Worm (Caenorhabditis elegans) whole organism, late embryonic: ENCODE results near the gene C01G10.17.

Experiments
- C08G9.2 ChIP-seq: sonication (generic microtip); optimal IDR thresholded peaks from 2 replicates; lab custom pipeline; 2016; ENCODE audit warnings: mild to moderate bottlenecking, missing genetic modification characterization, moderate library complexity, missing compliant biosample characterization
- F13H6.1 ChIP-seq: sonication (generic microtip); optimal IDR thresholded peaks from 2 replicates; lab custom pipeline; 2016; ENCODE audit warnings: missing genetic modification characterization, missing compliant biosample characterization
- K09A11.1 ChIP-seq: sonication (generic microtip); optimal IDR thresholded peaks from 2 replicates; lab custom pipeline; 2017; ENCODE audit warnings: antibody characterized with exemption, mild to moderate bottlenecking, missing genetic modification characterization, missing compliant biosample characterization; ENCODE audit not compliant: insufficient read depth
- Y22D7AL.16 ChIP-seq: sonication (generic microtip); optimal IDR thresholded peaks from 2 replicates; lab custom pipeline; 2016; ENCODE audit warnings: missing genetic modification characterization, missing compliant biosample characterization
- ahr-1 ChIP-seq: sonication (generic microtip); optimal IDR thresholded peaks from 2 replicates; lab custom pipeline; 2016; ENCODE audit warnings: missing genetic modification characterization, missing compliant biosample characterization
- ama-1 ChIP-seq: fragments of 150-350 bp; optimal IDR thresholded peaks from 2 replicates; lab custom pipeline; 2014
- ceh-14 ChIP-seq: sonication (generic microtip); optimal IDR thresholded peaks from 2 replicates; lab custom pipeline; 2016; ENCODE audit warnings: missing genotype, missing genetic modification characterization, missing compliant biosample characterization
- ceh-2 ChIP-seq: sonication (generic microtip); optimal IDR thresholded peaks from 2 replicates; lab custom pipeline; 2016; ENCODE audit warnings: missing genotype, missing genetic modification characterization, missing compliant biosample characterization
- ceh-30 ChIP-seq: fragments of 150-350 bp; optimal IDR thresholded peaks from 2 replicates; lab custom pipeline; 2014; ENCODE audit warnings: missing biosample characterization, missing genetic modification characterization
- ceh-31 ChIP-seq: sonication (generic microtip); optimal IDR thresholded peaks from 2 replicates; lab custom pipeline; 2016; ENCODE audit warnings: missing genetic modification characterization, missing compliant biosample characterization
- ceh-34 ChIP-seq: sonication (generic microtip); optimal IDR thresholded peaks from 2 replicates; lab custom pipeline; 2016; ENCODE audit warnings: mild to moderate bottlenecking, missing genetic modification characterization, missing compliant biosample characterization
- ceh-45 ChIP-seq: fragments of 200-800 bp; sonication (Bioruptor generic); IDR thresholded peaks from 2 replicates; pipeline ENCODE4 v1.3.6; 2022; ENCODE audit warnings: missing genetic modification reagents, missing genetic modification characterization, missing compliant biosample characterization
- che-1 ChIP-seq: sonication (generic microtip); optimal IDR thresholded peaks from 2 replicates; lab custom pipeline; 2016; ENCODE audit warnings: mild to moderate bottlenecking, missing genetic modification characterization, missing compliant biosample characterization
- elt-2 ChIP-seq: sonication (generic microtip); optimal IDR thresholded peaks from 2 replicates; lab custom pipeline; 2016; ENCODE audit warnings: missing genetic modification reagents, missing genetic modification characterization, missing compliant biosample characterization
- ets-4 ChIP-seq: sonication (generic microtip); optimal IDR thresholded peaks from 2 replicates; lab custom pipeline; 2016; ENCODE audit warnings: missing genetic modification characterization, missing compliant biosample characterization
- eyg-1 ChIP-seq: sonication (generic microtip); optimal IDR thresholded peaks from 2 replicates; lab custom pipeline; 2016; ENCODE audit warnings: missing genotype, missing genetic modification characterization, missing compliant biosample characterization
- fax-1 ChIP-seq: sonication (generic microtip); optimal IDR thresholded peaks from 2 replicates; lab custom pipeline; 2016; ENCODE audit warnings: missing genotype, missing genetic modification characterization, missing compliant biosample characterization
- hlh-13 ChIP-seq: fragments of 200-800 bp; sonication (Bioruptor generic); optimal IDR thresholded peaks from 2 replicates; lab custom pipeline; 2018; ENCODE audit warnings: mild to moderate bottlenecking, missing genetic modification characterization, missing compliant biosample characterization
- hlh-6 ChIP-seq: sonication (generic microtip); optimal IDR thresholded peaks from 2 replicates; lab custom pipeline; 2016; ENCODE audit warnings: missing genotype, missing genetic modification characterization, missing compliant biosample characterization
- lim-6 ChIP-seq: sonication (generic microtip); optimal IDR thresholded peaks from 2 replicates; lab custom pipeline; 2016; ENCODE audit warnings: missing genetic modification characterization, missing compliant biosample characterization
- lin-11 ChIP-seq: fragments of 200-800 bp; sonication (Bioruptor generic); optimal IDR thresholded peaks from 2 replicates; lab custom pipeline; 2018; ENCODE audit warnings: mild to moderate bottlenecking, missing genetic modification characterization, missing compliant biosample characterization
- madf-2 ChIP-seq: sonication (generic microtip); optimal IDR thresholded peaks from 2 replicates; lab custom pipeline; 2017; ENCODE audit warnings: missing genetic modification characterization, missing compliant biosample characterization
- nfya-1 ChIP-seq: sonication (generic microtip); optimal IDR thresholded peaks from 2 replicates; lab custom pipeline; 2017; ENCODE audit warnings: missing genetic modification characterization, mild to moderate bottlenecking, missing compliant biosample characterization, antibody characterized with exemption, moderate library complexity
- npax-4 ChIP-seq: sonication (generic microtip); optimal IDR thresholded peaks from 2 replicates; lab custom pipeline; 2016; ENCODE audit warnings: missing genetic modification characterization, missing compliant biosample characterization
- pag-3 ChIP-seq: sonication (generic microtip); optimal IDR thresholded peaks from 2 replicates; lab custom pipeline; 2016; ENCODE audit warnings: missing compliant biosample characterization, missing genetic modification characterization, borderline replicate concordance
- pax-1 ChIP-seq: fragments of 150-350 bp; optimal IDR thresholded peaks from 2 replicates; lab custom pipeline; 2014; ENCODE audit warnings: missing biosample characterization, missing genetic modification characterization
- pha-4 ChIP-seq: fragments of 150-350 bp; optimal IDR thresholded peaks from 2 replicates; lab custom pipeline; 2018; ENCODE audit warnings: missing biosample characterization, missing genetic modification reagents, missing genetic modification characterization
- pqm-1 ChIP-seq: sonication (generic microtip); optimal IDR thresholded peaks from 2 replicates; lab custom pipeline; 2016; ENCODE audit warnings: missing genetic modification characterization, missing compliant biosample characterization
- ref-2 ChIP-seq: sonication (generic microtip); optimal IDR thresholded peaks from 2 replicates; lab custom pipeline; 2016; ENCODE audit warnings: missing genetic modification characterization, missing compliant biosample characterization
- rnt-1 ChIP-seq: sonication (generic microtip); optimal IDR thresholded peaks from 2 replicates; lab custom pipeline; 2016; ENCODE audit warnings: missing genetic modification characterization, missing compliant biosample characterization
- syd-9 ChIP-seq: sonication (generic microtip); optimal IDR thresholded peaks from 2 replicates; lab custom pipeline; 2016; ENCODE audit warnings: mild to moderate bottlenecking, missing genetic modification characterization, moderate library complexity, missing compliant biosample characterization
- tbx-2 ChIP-seq: sonication (generic microtip); optimal IDR thresholded peaks from 2 replicates; lab custom pipeline; 2016; ENCODE audit warnings: missing genetic modification characterization, missing compliant biosample characterization
- tbx-7 ChIP-seq: sonication (generic microtip); optimal IDR thresholded peaks from 2 replicates; lab custom pipeline; 2016; ENCODE audit warnings: missing genotype, missing genetic modification characterization, missing compliant biosample characterization
- unc-3 ChIP-seq, 2 experiments: fragments of 200-800 bp in 1 of 2; sonication (Bioruptor generic) in 1 of 2; sonication (generic microtip) in 1 of 2; conservative IDR thresholded peaks in 1 of 2; optimal IDR thresholded peaks in 1 of 2; 2 replicates each; pipeline versions ENCODE4 v1.3.6 to Lab custom; 2016 to 2022; ENCODE audit warnings: missing compliant biosample characterization in 2 of 2, missing genetic modification characterization in 2 of 2, missing genetic modification reagents in 1 of 2
- unc-42 ChIP-seq: sonication (generic microtip); optimal IDR thresholded peaks from 2 replicates; lab custom pipeline; 2016; ENCODE audit warnings: missing genotype, missing genetic modification characterization, missing compliant biosample characterization
- unc-55 ChIP-seq: sonication (generic microtip); optimal IDR thresholded peaks from 2 replicates; lab custom pipeline; 2017; ENCODE audit warnings: missing biosample characterization, missing genetic modification reagents, missing genetic modification characterization
- zip-5 ChIP-seq: sonication (generic microtip); optimal IDR thresholded peaks from 2 replicates; lab custom pipeline; 2016; ENCODE audit warnings: missing genetic modification characterization, missing compliant biosample characterization

The C01G10.17 gene

ce11 chrV:15132423-15132822 is 41.9 kb downstream of the C01G10.17 start, which contains the start of gene str-171:
Gene str-171 (minus strand): TSS chrV:15132523.
- TF ChIP-seq F13H6.1 (tag; lab: Kevin White, UChicago) (no peak), fax-1 (tag; lab: Kevin White, UChicago) (no peak), ceh-30 (tag; lab: Kevin White, UChicago) (no peak), che-1 (tag; lab: Kevin White, UChicago) (no peak), npax-4 (tag; lab: Kevin White, UChicago) (no peak), lin-11 (tag; lab: Kevin White, UChicago) (no peak), hlh-13 (no peak), zip-5 (no peak), ref-2 (tag; lab: Kevin White, UChicago) (no peak), nfya-1 (tag; lab: Kevin White, UChicago) (no peak), pax-1 (no peak), unc-42 (tag; lab: Kevin White, UChicago) (no peak), Y22D7AL.16 (tag; lab: Kevin White, UChicago) (no peak), pha-4 (tag; lab: Kevin White, UChicago) (no peak), ceh-45 (GFP tag; lab: Robert Waterston, UW) (no peak)
- TF ChIP-seq, all 69 proteins: peak for 0

DNA sequence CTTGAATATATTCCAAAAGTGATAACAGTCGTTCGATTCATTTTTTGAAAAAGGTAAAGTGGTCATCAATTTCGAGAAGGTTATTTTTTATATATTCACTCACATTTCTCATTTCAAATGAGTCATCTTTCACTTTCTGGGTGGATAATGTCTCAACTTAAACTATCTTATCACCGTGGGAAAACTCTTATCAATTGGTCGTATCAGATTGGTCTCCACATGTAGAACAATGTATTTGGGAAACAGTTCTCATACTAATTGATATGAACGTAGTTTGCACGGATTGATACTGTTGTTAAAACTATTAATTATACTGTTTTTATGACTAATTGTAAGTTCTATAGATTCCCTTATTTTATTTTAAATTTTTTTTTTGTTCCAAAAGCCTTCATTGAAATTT is 43.3 kb downstream of the C01G10.17 start:
- TF ChIP-seq K09A11.1 (tag; lab: Kevin White, UChicago) (no peak), elt-2 (tag; lab: Kevin White, UChicago) (peak; percentile 92), eyg-1 (no peak), ref-2 (tag; lab: Kevin White, UChicago) (no peak), zip-5 (no peak)

ce11 chrV:15136772-15137171 is 46.2 kb downstream of the C01G10.17 start, which contains the start of gene aipl-1:
Gene aipl-1 (minus strand): TSS chrV:15136801.
- TF ChIP-seq ceh-30 (tag; lab: Kevin White, UChicago) (no peak), pag-3 (no peak), elt-2 (tag; lab: Kevin White, UChicago) (peak; percentile 20), madf-2 (tag; lab: Kevin White, UChicago) (no peak), unc-42 (tag; lab: Kevin White, UChicago) (peak; percentile 88), nfya-1 (tag; lab: Kevin White, UChicago) (peak; percentile 35), rnt-1 (tag; lab: Kevin White, UChicago) (peak; percentile 47), syd-9 (tag; lab: Kevin White, UChicago) (no peak), fax-1 (tag; lab: Kevin White, UChicago) (peak; percentile 36), hlh-6 (tag; lab: Kevin White, UChicago) (no peak), ceh-34 (tag; lab: Kevin White, UChicago) (peak; percentile 10), ceh-31 (tag; lab: Kevin White, UChicago) (peak; percentile 91), tbx-7 (tag; lab: Kevin White, UChicago) (no peak), zip-5 (peak; percentile 11), unc-3 (GFP tag; conservative IDR thresholded peaks at IDR 0.05; lab: Robert Waterston, UW) (no peak), unc-3 (tag; optimal IDR thresholded peaks at IDR 0.05; lab: Kevin White, UChicago) (peak; percentile 19), unc-55 (GFP tag; lab: Kevin White, UChicago) (peak; percentile 7), ceh-14 (tag; lab: Kevin White, UChicago) (peak; percentile 63), C08G9.2 (tag; lab: Kevin White, UChicago) (peak; percentile 53), pqm-1 (tag; lab: Kevin White, UChicago) (peak; percentile 41), ets-4 (tag; lab: Kevin White, UChicago) (peak; percentile 24), ceh-2 (tag; lab: Kevin White, UChicago) (peak; percentile 62), ama-1 (lab: Kevin White, UChicago) (no peak), ahr-1 (tag; lab: Kevin White, UChicago) (peak; percentile 38), lim-6 (tag; lab: Kevin White, UChicago) (peak; percentile 8), tbx-2 (tag; lab: Kevin White, UChicago) (peak; percentile 78), hlh-13 (no peak)
